Fruit fly (Drosophila melanogaster): ENCODE results near the gene CG32640.
"Not testable (repeated sequence)": the region's sequence is repeated elsewhere in the genome, so short reads cannot be mapped to it uniquely, and the experiment has no call there.

DNA sequence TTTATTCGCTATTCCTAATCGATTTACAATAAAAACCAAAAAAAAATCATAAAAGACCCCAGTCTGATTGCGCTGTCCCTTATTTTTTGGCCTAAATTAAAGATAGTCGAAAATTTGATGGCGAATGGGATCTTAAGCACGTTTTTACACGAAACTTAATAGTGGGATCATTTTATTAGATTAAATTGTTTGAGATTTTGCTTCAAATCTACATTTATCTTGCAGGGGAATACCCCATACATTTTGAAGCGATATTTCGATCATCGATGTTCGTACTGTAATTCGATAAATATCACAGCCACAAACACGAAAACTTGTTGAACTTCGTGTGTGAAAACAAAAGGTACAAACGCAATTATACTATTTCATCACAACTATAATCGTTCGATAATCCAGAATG lies 6.4 kb downstream of the CG32640 start, which contains the start of gene CG32641:
- TF ChIP-seq nerfin-1 (tag; optimal IDR thresholded peaks at IDR 0.05); Drgx (GFP tag; IDR thresholded peaks at IDR 0.05); pb (GFP tag; optimal IDR thresholded peaks at IDR 0.05); Asciz (GFP tag; optimal IDR thresholded peaks at IDR 0.05); p53 (GFP tag; optimal IDR thresholded peaks at IDR 0.05); Hr39 (optimal IDR thresholded peaks at IDR 0.05); Pdp1 (GFP tag; optimal IDR thresholded peaks at IDR 0.05): not testable (repeated sequence)

Measured in whole organism, embryonic.